Worm (Caenorhabditis elegans): Measurements from ENCODE around the gene F41B4.1.
A peak's percentile ranks its signal among the peaks of the same experiment; 100 is the strongest.

The F41B4.1 gene

DNA sequence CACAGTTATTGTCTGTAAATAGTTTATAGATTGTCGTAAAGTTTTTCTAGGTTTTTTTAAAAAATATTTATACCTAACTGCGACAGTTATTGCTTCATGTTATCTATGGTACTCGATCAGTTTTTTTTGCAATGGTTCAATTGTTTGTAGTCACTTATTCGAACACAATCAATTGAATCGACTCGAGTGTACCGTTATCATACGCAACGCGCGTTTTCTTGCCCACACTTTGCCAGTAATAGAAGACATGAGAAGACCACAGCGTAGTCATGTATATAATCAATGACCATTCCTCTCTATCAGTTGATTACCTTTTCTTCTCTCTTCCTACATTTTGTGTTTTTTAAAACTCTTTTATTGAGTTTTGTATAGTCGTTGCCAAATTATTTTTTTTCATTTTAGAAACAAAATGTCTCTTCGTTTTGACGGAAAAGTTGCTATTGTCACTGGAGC is 7.6 kb downstream of the F41B4.1 start, which contains the start of gene dhs-28:
dhs-28 (plus strand) TSS at position 403 of the 453 bp plus-strand sequence.
- no peak for TF ChIP-seq ceh-36 (tag; optimal IDR thresholded peaks at IDR 0.05)
- TF ChIP-seq aly-1 (tag; optimal IDR thresholded peaks at IDR 0.05) = no peak
- no peak for TF ChIP-seq ama-1 (optimal IDR thresholded peaks at IDR 0.05)
- no peak for TF ChIP-seq scrt-1 (GFP tag; IDR thresholded peaks at IDR 0.05)
- no peak for TF ChIP-seq ets-7 (tag; optimal IDR thresholded peaks at IDR 0.05)
- TF ChIP-seq sea-1 (GFP tag; conservative IDR thresholded peaks at IDR 0.05) = no peak

DNA sequence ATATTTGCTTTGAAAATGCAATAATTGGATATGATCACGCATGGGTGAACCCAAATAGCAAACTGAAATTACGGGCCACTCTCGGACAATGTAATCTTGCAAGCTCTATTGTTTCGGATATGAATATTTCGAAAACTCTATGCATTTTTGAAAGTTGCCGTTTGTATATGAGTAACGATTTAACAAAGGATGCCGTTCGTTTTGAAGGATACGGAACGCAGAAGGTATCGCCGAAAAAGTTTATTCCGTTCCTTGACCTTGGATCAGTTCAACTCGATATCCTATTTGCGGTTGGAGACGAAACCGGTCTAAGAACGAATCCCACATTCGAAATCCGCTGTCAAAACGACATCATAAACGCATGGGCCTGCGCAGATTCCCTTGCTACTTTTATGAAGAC is 12.6 kb downstream of the F41B4.1 start:
- TF ChIP-seq flt-1 (GFP tag; IDR thresholded peaks at IDR 0.05) (no peak), tbx-11 (GFP tag; IDR thresholded peaks at IDR 0.05) (no peak), ceh-13 (GFP tag; optimal IDR thresholded peaks at IDR 0.05) (no peak), tbx-37 (GFP tag; conservative IDR thresholded peaks at IDR 0.05) (no peak)

DNA sequence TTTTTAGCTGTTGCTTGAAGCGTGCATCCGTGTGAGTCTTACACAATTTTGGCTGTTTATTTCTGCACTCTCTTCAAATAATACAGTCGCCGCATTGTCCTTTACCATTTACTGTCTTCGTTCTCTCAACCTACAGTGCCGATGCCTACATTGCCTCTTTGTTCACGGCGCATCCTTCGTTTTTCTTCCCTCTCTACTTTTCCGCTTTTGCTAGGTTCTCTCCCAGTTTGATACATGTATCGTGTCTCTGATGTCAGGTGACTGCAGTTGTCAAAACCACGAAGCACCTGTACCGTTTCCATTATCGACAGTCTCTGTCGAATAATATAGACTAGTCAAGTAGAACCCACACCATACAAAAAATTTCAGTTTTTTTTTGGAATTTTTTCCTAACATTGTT is 17.0 kb downstream of the F41B4.1 start:
- no peak for TF ChIP-seq tbx-37 (GFP tag; conservative IDR thresholded peaks at IDR 0.05)
- TF ChIP-seq hnd-1 (tag; optimal IDR thresholded peaks at IDR 0.05) = no peak
- TF ChIP-seq flt-1 (GFP tag; IDR thresholded peaks at IDR 0.05) = no peak
- no peak for TF ChIP-seq tra-4 (tag; optimal IDR thresholded peaks at IDR 0.05)
- no peak for TF ChIP-seq aly-1 (tag; optimal IDR thresholded peaks at IDR 0.05)
- no peak for TF ChIP-seq F13C5.2 (tag; optimal IDR thresholded peaks at IDR 0.05)
- no peak for TF ChIP-seq hmg-4 (GFP tag; optimal IDR thresholded peaks at IDR 0.05)
- TF ChIP-seq tbx-11 (GFP tag; IDR thresholded peaks at IDR 0.05) = no peak
- no peak for TF ChIP-seq hmbx-1 (tag; optimal IDR thresholded peaks at IDR 0.05)
- no peak for TF ChIP-seq ets-7 (tag; optimal IDR thresholded peaks at IDR 0.05)
- no peak for TF ChIP-seq ceh-13 (GFP tag; optimal IDR thresholded peaks at IDR 0.05)

DNA sequence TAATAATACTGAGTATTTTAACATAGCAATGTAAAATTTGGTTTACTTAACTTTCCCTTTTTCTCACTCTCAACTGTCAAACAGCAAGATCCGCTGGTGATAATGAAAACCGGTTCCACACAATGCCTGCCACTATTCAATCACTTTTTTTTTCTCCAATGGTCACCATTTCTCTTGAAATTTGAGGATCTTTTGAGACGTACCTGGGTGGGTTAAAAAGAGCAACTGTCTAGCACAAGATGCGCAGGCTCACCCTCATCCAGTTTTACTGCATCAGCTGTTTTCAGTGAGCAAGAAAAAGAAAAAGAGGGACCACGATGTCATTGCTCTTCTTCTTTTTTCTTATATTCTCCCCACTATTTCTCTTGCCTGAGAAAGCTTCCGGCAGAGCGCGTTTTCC is 17.4 kb downstream of the F41B4.1 start:
- TF ChIP-seq hmg-4 (GFP tag; optimal IDR thresholded peaks at IDR 0.05) (no peak), hmbx-1 (tag; optimal IDR thresholded peaks at IDR 0.05) (no peak), aly-1 (tag; optimal IDR thresholded peaks at IDR 0.05) (no peak), ets-7 (tag; optimal IDR thresholded peaks at IDR 0.05) (no peak), ceh-36 (tag; optimal IDR thresholded peaks at IDR 0.05) (no peak), tbx-11 (GFP tag; IDR thresholded peaks at IDR 0.05) (no peak), sea-1 (GFP tag; conservative IDR thresholded peaks at IDR 0.05) (no peak)

DNA sequence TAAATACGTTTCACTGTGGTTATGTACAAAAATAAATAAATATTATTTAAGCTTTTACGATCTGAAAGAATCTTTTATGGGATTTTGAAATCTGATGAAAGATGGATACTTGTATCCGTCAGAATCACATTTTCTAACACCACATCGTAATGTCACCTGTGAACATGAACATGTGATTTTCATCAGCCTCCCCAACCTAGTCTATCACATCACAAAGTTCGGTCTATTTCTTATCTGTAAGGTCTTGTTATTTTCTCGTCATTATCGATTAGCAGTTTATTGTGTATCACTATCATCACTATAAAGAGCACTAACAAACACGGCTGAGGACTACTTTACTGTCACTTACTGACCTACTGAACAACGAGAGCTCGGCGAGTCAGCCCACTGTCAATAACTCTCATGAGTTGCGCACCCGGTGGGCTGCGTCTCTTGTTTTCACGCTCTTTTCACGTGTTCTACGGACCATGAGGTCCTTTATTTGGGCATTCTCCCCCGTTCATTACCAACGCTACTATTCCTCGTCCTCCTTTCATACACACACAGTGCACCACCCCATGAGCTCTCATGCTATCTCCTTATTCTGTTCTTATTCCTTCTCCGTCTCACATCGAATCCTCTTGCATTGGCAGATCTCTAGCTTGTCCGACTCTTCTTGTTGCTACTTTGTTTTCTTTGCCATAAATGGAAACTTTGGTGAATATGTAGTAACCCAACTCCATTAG is 18.4 kb downstream of the F41B4.1 start:
- no peak for TF ChIP-seq hnd-1 (tag; optimal IDR thresholded peaks at IDR 0.05)
- no peak for TF ChIP-seq tbx-11 (GFP tag; IDR thresholded peaks at IDR 0.05)
- peak; percentile 56 for TF ChIP-seq hmg-4 (GFP tag; optimal IDR thresholded peaks at IDR 0.05)
- no peak for TF ChIP-seq ama-1 (optimal IDR thresholded peaks at IDR 0.05)
- TF ChIP-seq F13C5.2 (tag; optimal IDR thresholded peaks at IDR 0.05) = peak; percentile 25
- TF ChIP-seq B0310.2 (tag; optimal IDR thresholded peaks at IDR 0.05) = no peak
- TF ChIP-seq ceh-13 (GFP tag; optimal IDR thresholded peaks at IDR 0.05) = no peak

DNA sequence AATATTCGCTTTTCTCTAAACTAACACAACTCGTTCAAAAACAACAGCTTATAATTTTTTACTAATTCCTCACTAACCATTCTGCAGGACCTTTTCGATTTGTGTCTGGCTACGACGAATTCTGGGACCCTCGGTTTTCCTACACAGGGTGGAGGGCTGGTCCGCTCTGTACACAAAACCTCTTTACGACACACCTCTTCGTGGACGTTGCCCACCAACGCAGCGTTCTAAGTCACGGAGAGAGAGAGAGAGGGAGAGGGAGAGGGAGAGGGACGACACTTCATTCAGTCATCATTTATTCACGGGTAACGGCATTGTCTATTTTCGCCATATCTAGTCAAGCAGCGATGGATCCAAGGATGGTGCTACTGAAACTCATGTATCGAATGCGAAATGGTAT is 19.2 kb downstream of the F41B4.1 start, which contains the start of gene atg-2:
atg-2 (plus strand) TSS at position 301 of the 400 bp plus-strand sequence.
- TF ChIP-seq sea-1 (GFP tag; conservative IDR thresholded peaks at IDR 0.05) (no peak), hmg-4 (GFP tag; optimal IDR thresholded peaks at IDR 0.05) (peak; percentile 62)

DNA sequence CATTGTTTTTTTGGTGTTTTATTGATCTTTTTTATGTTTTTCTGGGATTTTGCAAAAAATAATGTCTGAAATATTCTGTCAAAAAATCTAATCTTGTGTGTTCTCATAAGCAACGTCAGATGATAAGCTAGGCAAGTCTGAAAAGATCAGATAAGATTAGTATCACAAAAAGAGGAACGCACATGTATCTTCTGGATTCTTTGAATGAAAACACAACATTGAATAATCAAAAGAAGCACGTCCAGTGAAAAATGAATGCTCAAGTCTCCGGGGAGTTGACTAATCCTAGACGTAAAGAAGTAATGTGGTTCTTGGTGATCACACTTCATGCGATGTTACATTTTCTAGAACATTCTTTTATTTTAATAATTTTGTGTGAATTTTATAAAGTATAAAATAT is 20.2 kb downstream of the F41B4.1 start:
- no peak for TF ChIP-seq B0310.2 (tag; optimal IDR thresholded peaks at IDR 0.05)
- TF ChIP-seq ceh-13 (GFP tag; optimal IDR thresholded peaks at IDR 0.05) = no peak
- TF ChIP-seq ama-1 (optimal IDR thresholded peaks at IDR 0.05) = no peak
- TF ChIP-seq hmg-4 (GFP tag; optimal IDR thresholded peaks at IDR 0.05) = no peak
- no peak for TF ChIP-seq tra-4 (tag; optimal IDR thresholded peaks at IDR 0.05)
- TF ChIP-seq F13C5.2 (tag; optimal IDR thresholded peaks at IDR 0.05) = no peak
- TF ChIP-seq tbx-37 (GFP tag; conservative IDR thresholded peaks at IDR 0.05) = no peak
- TF ChIP-seq scrt-1 (GFP tag; IDR thresholded peaks at IDR 0.05) = no peak
- TF ChIP-seq tbx-11 (GFP tag; IDR thresholded peaks at IDR 0.05) = no peak
- no peak for TF ChIP-seq hmbx-1 (tag; optimal IDR thresholded peaks at IDR 0.05)
- no peak for TF ChIP-seq hnd-1 (tag; optimal IDR thresholded peaks at IDR 0.05)

DNA sequence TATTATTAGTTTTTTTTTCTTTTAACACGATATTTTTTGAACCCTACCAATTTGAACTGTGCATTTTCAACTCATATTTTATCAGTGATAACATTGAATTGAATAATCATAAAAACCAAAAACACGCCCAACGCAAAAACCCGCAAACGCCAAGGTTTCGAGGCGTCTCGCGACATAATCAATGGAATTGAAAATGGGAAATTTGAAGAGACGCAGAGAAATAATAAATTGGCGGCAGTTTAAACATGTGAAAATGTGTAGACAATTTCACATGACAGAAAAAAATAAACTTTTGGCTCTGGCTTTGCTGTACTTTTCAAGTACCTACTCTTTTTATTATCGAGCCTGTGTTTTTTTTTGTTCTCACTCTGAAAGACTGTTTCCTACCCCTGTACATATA is 20.8 kb downstream of the F41B4.1 start:
- no peak for TF ChIP-seq hnd-1 (tag; optimal IDR thresholded peaks at IDR 0.05)
- TF ChIP-seq hmbx-1 (tag; optimal IDR thresholded peaks at IDR 0.05) = no peak
- no peak for TF ChIP-seq ceh-13 (GFP tag; optimal IDR thresholded peaks at IDR 0.05)
- TF ChIP-seq tbx-37 (GFP tag; conservative IDR thresholded peaks at IDR 0.05) = no peak
- no peak for TF ChIP-seq scrt-1 (GFP tag; IDR thresholded peaks at IDR 0.05)
- no peak for TF ChIP-seq F13C5.2 (tag; optimal IDR thresholded peaks at IDR 0.05)
- no peak for TF ChIP-seq hmg-4 (GFP tag; optimal IDR thresholded peaks at IDR 0.05)
- TF ChIP-seq B0310.2 (tag; optimal IDR thresholded peaks at IDR 0.05) = no peak
- TF ChIP-seq pes-1 (GFP tag; IDR thresholded peaks at IDR 0.05) = no peak
- no peak for TF ChIP-seq aly-1 (tag; optimal IDR thresholded peaks at IDR 0.05)
- no peak for TF ChIP-seq sea-1 (GFP tag; conservative IDR thresholded peaks at IDR 0.05)
- no peak for TF ChIP-seq ets-7 (tag; optimal IDR thresholded peaks at IDR 0.05)
- TF ChIP-seq tbx-11 (GFP tag; IDR thresholded peaks at IDR 0.05) = no peak
- TF ChIP-seq flt-1 (GFP tag; IDR thresholded peaks at IDR 0.05) = no peak
- no peak for TF ChIP-seq tra-4 (tag; optimal IDR thresholded peaks at IDR 0.05)
